Worm (Caenorhabditis elegans) whole organism, mixed stage, embryonic: ENCODE measurements around the gene nhr-8.

Experiments
- bed-3 ChIP-seq: fragments of 200-800 bp; sonication (Bioruptor generic); optimal IDR thresholded peaks from 3 replicates; lab custom pipeline; 2018; ENCODE audit warnings: mild to moderate bottlenecking, missing genetic modification characterization, moderate library complexity, missing compliant biosample characterization
- ces-1 ChIP-seq: fragments of 150-350 bp; optimal IDR thresholded peaks from 2 replicates; lab custom pipeline; 2014; ENCODE audit warnings: missing biosample characterization, missing genetic modification reagents, missing genetic modification characterization
- flh-1 ChIP-seq: fragments of 200-800 bp; sonication (Bioruptor generic); optimal IDR thresholded peaks from 2 replicates; lab custom pipeline; 2018; ENCODE audit warnings: mild to moderate bottlenecking, missing genetic modification characterization, moderate library complexity, missing compliant biosample characterization
- lin-13 ChIP-seq: fragments of 150-350 bp; optimal IDR thresholded peaks from 2 replicates; lab custom pipeline; 2014; ENCODE audit warnings: missing biosample characterization, missing genetic modification characterization
- unc-39 ChIP-seq: fragments of 150-350 bp; optimal IDR thresholded peaks from 2 replicates; lab custom pipeline; 2014; ENCODE audit warnings: missing biosample characterization, missing genetic modification characterization
- unc-62 ChIP-seq: fragments of 150-350 bp; optimal IDR thresholded peaks from 2 replicates; lab custom pipeline; 2014; ENCODE audit warnings: missing biosample characterization, missing genetic modification reagents, missing genetic modification characterization

DNA sequence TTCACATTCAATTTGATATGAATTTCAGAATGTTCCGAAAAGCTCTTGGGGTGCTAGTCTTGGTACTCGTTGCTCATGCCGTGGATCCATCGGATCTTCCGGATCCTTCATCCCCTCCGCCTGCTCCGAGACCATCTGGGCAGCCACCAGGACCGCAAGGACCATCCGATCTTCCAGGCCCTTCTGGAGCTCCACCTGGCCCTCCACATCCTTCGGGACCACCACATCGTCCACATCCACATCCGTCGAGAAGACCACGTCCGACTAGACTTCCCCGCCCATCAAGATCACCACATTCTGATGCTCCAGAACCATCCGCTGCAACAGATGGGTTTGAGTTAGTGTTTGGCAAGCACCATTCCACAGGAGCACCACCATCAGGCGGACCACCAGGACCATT, 23.8 kb downstream of the nhr-8 start, which contains the start of gene clx-1:
- no peak for TF ChIP-seq unc-39 (tag; lab: Kevin White, UChicago)
- no peak for TF ChIP-seq lin-13
- TF ChIP-seq flh-1 (GFP tag; lab: Kevin White, UChicago): no peak
- TF ChIP-seq bed-3 (GFP tag; lab: Kevin White, UChicago): no peak
- no peak for TF ChIP-seq ces-1 (GFP tag; lab: Kevin White, UChicago)
- TF ChIP-seq unc-62: no peak
